Worm (Caenorhabditis elegans) whole organism, young adult: ENCODE data around the gene bath-44.

Experiments used
- F57A8.1 ChIP-seq: fragments of 200-800 bp; sonication (Bioruptor generic); optimal IDR thresholded peaks from 2 replicates; lab custom pipeline; 2018; ENCODE audit warnings: mild to moderate bottlenecking, missing genetic modification characterization, moderate library complexity, missing compliant biosample characterization
- ama-1 ChIP-seq, 3 experiments: fragments of 150-350 bp in 1 of 3; sonication (generic microtip) in 2 of 3; optimal IDR thresholded peaks; 2 replicates each; lab custom pipeline; 2014 to 2018; ENCODE audit warnings: missing biosample characterization in 2 of 3, missing genetic modification characterization in 2 of 3, missing genetic modification reagents in 2 of 3
- ceh-58 ChIP-seq: fragments of 200-800 bp; sonication (Bioruptor generic); IDR thresholded peaks from 2 replicates; pipeline ENCODE4 v1.3.6; 2022; ENCODE audit warnings: missing genetic modification characterization, missing compliant biosample characterization
- ceh-79 ChIP-seq: sonication (generic microtip); optimal IDR thresholded peaks from 2 replicates; lab custom pipeline; 2017; ENCODE audit warnings: mild to moderate bottlenecking, missing genetic modification characterization, missing compliant biosample characterization
- ceh-91 ChIP-seq: fragments of 200-800 bp; sonication (Bioruptor generic); IDR thresholded peaks from 2 replicates; pipeline ENCODE4 v1.3.6; 2022; ENCODE audit warnings: missing genetic modification reagents, missing genetic modification characterization, missing compliant biosample characterization
- ekl-4 ChIP-seq: fragments of 200-800 bp; sonication (Bioruptor generic); IDR thresholded peaks from 2 replicates; pipeline ENCODE4 v1.3.6; 2022; ENCODE audit warnings: missing genetic modification reagents, missing genetic modification characterization, missing compliant biosample characterization
- ets-4 ChIP-seq: fragments of 200-800 bp; sonication (Bioruptor generic); optimal IDR thresholded peaks from 2 replicates; lab custom pipeline; 2018; ENCODE audit warnings: mild to moderate bottlenecking, missing genetic modification characterization, missing compliant biosample characterization
- let-607 ChIP-seq, 2 experiments: fragments of 200-800 bp in 1 of 2; sonication (Bioruptor generic) in 1 of 2; sonication (generic microtip) in 1 of 2; optimal IDR thresholded peaks; 2 replicates each; lab custom pipeline; 2016 to 2018; ENCODE audit warnings: mild to moderate bottlenecking in 2 of 2, missing compliant biosample characterization in 2 of 2, missing genetic modification characterization in 2 of 2, moderate library complexity in 2 of 2, missing genotype in 1 of 2
- madf-6 ChIP-seq: fragments of 200-800 bp; sonication (Bioruptor generic); IDR thresholded peaks from 2 replicates; pipeline ENCODE4 v1.3.6; 2022; ENCODE audit warnings: missing genetic modification reagents, missing genetic modification characterization, missing compliant biosample characterization
- nhr-27 ChIP-seq: fragments of 200-800 bp; sonication (Bioruptor generic); optimal IDR thresholded peaks from 2 replicates; lab custom pipeline; 2018; ENCODE audit warnings: mild to moderate bottlenecking, missing genetic modification characterization, moderate library complexity, missing compliant biosample characterization
- snpc-1.3 ChIP-seq: sonication (generic microtip); optimal IDR thresholded peaks from 2 replicates; lab custom pipeline; 2017; ENCODE audit warnings: missing genetic modification characterization, mild to moderate bottlenecking, missing compliant biosample characterization, antibody characterized with exemption, moderate library complexity, missing genotype, missing genetic modification reagents; ENCODE audit not compliant: insufficient read depth
- somi-1 ChIP-seq: fragments of 200-800 bp; sonication (Bioruptor generic); optimal IDR thresholded peaks from 2 replicates; lab custom pipeline; 2018; ENCODE audit warnings: mild to moderate bottlenecking, missing genetic modification characterization, missing compliant biosample characterization
- tbp1 ChIP-seq: fragments of 200-800 bp; sonication (Bioruptor generic); optimal IDR thresholded peaks from 2 replicates; lab custom pipeline; 2018; ENCODE audit warnings: mild to moderate bottlenecking, missing genetic modification characterization, missing compliant biosample characterization
- unc-62 ChIP-seq: fragments of 150-350 bp; optimal IDR thresholded peaks from 2 replicates; lab custom pipeline; 2014; ENCODE audit warnings: missing biosample characterization, missing genetic modification reagents, missing genetic modification characterization

DNA sequence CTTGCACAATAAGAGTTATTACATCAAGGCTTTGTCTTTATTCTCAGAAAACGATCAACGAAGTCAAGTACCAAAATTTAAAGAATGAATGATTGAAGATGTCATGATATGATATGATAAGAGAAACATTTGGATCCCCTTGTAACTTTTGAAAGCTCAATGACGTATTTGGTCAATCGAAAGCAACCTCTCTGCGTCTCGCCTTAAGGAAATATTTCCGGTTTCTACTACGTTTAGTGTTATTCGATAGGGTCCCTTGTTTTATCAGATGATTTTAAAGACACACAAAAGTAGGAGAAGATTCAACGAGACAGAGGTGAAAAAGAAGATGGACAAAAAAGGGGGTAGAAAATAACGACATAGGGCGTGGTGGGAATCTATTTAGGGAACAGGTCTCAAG, 18.5 kb downstream of the bath-44 start:
- TF ChIP-seq madf-6 (GFP tag; lab: Robert Waterston, UW) (no peak), unc-62 (GFP tag; lab: Kevin White, UChicago) (no peak), let-607 (tag; optimal IDR thresholded peaks at IDR 0.05; lab: Kevin White, UChicago) (no peak), ceh-91 (no peak), nhr-27 (tag; lab: Kevin White, UChicago) (no peak), ama-1 (optimal IDR thresholded peaks at IDR 0.05; lab: Kevin White, UChicago) (no peak), ama-1 (GFP tag; optimal IDR thresholded peaks at IDR 0.05; lab: Kevin White, UChicago) (no peak), ceh-58 (GFP tag; lab: Robert Waterston, UW) (no peak), F57A8.1 (GFP tag; lab: Kevin White, UChicago) (no peak), somi-1 (GFP tag; lab: Kevin White, UChicago) (no peak), ets-4 (GFP tag; lab: Kevin White, UChicago) (no peak), ceh-79 (tag; lab: Kevin White, UChicago) (no peak), tbp1 (GFP tag; lab: Kevin White, UChicago) (no peak), ekl-4 (GFP tag; lab: Robert Waterston, UW) (no peak), snpc-1.3 (no peak)
